Worm (Caenorhabditis elegans): ENCODE data around the gene mau-8.

The mau-8 gene

ce11 chrIV:13386903-13387302 is 9.1 kb downstream of the mau-8 start, which contains the start of gene lsm-3:
Gene lsm-3, plus strand, starts transcription at chrIV:13387203.
- no peak for TF ChIP-seq sptf-1 (tag; optimal IDR thresholded peaks at IDR 0.05)
- TF ChIP-seq M03D4.4 (tag; optimal IDR thresholded peaks at IDR 0.05) = no peak
- no peak for TF ChIP-seq elt-1 (tag; optimal IDR thresholded peaks at IDR 0.05; ENCODE audit: borderline replicate concordance, insufficient read depth)
- TF ChIP-seq ceh-83 (GFP tag; optimal IDR thresholded peaks at IDR 0.05) = no peak
- TF ChIP-seq mls-2 (tag; optimal IDR thresholded peaks at IDR 0.05) = no peak
- TF ChIP-seq mep-1 (tag; optimal IDR thresholded peaks at IDR 0.05) = no peak
- no peak for TF ChIP-seq pha-4 (tag; optimal IDR thresholded peaks at IDR 0.05)
- TF ChIP-seq nhr-2 (tag; optimal IDR thresholded peaks at IDR 0.05) = no peak
- TF ChIP-seq lin-32 (GFP tag; optimal IDR thresholded peaks at IDR 0.05) = no peak
- no peak for TF ChIP-seq sem-2 (GFP tag; optimal IDR thresholded peaks at IDR 0.05)
- TF ChIP-seq blmp-1 (tag; optimal IDR thresholded peaks at IDR 0.05) = no peak
- no peak for TF ChIP-seq nhr-76 (tag; optimal IDR thresholded peaks at IDR 0.05)
- TF ChIP-seq unc-120 (tag; optimal IDR thresholded peaks at IDR 0.05; ENCODE audit: poor library complexity, severe bottlenecking) = no peak
- no peak for TF ChIP-seq unc-62 (GFP tag; optimal IDR thresholded peaks at IDR 0.05)
- no peak for TF ChIP-seq ham-2 (GFP tag; optimal IDR thresholded peaks at IDR 0.05)
- no peak for TF ChIP-seq lin-13 (tag; optimal IDR thresholded peaks at IDR 0.05)
- TF ChIP-seq hlh-1 (tag; optimal IDR thresholded peaks at IDR 0.05) = no peak
- TF ChIP-seq nhr-237 (tag; optimal IDR thresholded peaks at IDR 0.05) = no peak
- no peak for TF ChIP-seq drap-1 (GFP tag; optimal IDR thresholded peaks at IDR 0.05)

DNA sequence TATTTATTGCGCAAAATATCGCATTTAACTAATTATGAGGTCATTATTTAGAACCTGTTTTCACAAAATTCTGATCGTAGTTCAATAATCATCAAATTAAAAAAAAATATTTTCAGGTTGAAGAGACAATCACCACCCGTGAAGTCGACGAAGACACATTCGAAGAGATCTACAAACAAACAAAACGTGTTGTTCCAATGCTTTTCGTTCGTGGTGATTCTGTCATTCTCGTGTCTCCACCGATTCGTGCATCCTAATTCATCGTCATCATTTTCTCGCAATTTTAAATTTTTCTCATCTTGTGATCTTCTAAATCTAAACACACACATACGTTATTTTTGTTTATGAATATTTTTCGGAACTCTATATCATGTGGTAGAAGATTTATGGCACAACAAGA is 11.0 kb downstream of the mau-8 start:
- TF ChIP-seq hlh-1 (tag; optimal IDR thresholded peaks at IDR 0.05) (no peak), lin-32 (GFP tag; optimal IDR thresholded peaks at IDR 0.05) (no peak), unc-120 (tag; optimal IDR thresholded peaks at IDR 0.05; ENCODE audit: poor library complexity, severe bottlenecking) (no peak), M03D4.4 (tag; optimal IDR thresholded peaks at IDR 0.05) (no peak), elt-3 (tag; optimal IDR thresholded peaks at IDR 0.05) (no peak), snpc-4 (tag; optimal IDR thresholded peaks at IDR 0.05) (no peak), nhr-237 (tag; optimal IDR thresholded peaks at IDR 0.05) (peak; percentile 3), tbx-8 (GFP tag; optimal IDR thresholded peaks at IDR 0.05) (no peak)

ce11 chrIV:13389237-13389636 is 11.4 kb downstream of the mau-8 start:
- no peak for TF ChIP-seq ceh-83 (GFP tag; optimal IDR thresholded peaks at IDR 0.05)
- TF ChIP-seq M03D4.4 (tag; optimal IDR thresholded peaks at IDR 0.05) = no peak
- no peak for TF ChIP-seq mls-2 (tag; optimal IDR thresholded peaks at IDR 0.05)
- TF ChIP-seq unc-120 (tag; optimal IDR thresholded peaks at IDR 0.05; ENCODE audit: poor library complexity, severe bottlenecking) = no peak
- TF ChIP-seq mep-1 (tag; optimal IDR thresholded peaks at IDR 0.05) = no peak
- no peak for TF ChIP-seq drap-1 (GFP tag; optimal IDR thresholded peaks at IDR 0.05)
- no peak for TF ChIP-seq lsy-2 (tag; optimal IDR thresholded peaks at IDR 0.05)
- TF ChIP-seq cnd-1 (tag; optimal IDR thresholded peaks at IDR 0.05) = no peak
- no peak for TF ChIP-seq mab-5 (tag; optimal IDR thresholded peaks at IDR 0.05)
- no peak for TF ChIP-seq sem-2 (GFP tag; optimal IDR thresholded peaks at IDR 0.05)
- TF ChIP-seq nhr-76 (tag; optimal IDR thresholded peaks at IDR 0.05) = no peak

DNA sequence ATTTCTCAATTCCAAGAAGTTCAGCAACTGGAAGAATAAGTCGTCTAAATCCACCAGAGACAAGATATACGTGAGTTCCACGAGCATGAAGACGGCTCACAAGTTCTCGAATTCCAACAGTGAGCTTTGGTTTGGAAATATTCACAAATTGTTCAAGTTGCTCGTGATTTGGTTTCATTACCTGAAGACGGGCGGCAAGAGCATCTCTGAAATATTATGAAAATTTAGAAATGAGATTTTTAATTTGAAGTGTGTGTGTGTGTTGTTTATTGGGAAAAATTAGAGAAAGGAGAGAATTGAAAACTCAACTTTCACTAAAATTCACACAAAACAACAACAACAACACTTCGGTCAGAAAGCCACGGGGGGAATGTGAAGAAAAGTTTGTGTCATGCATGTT is 13.0 kb downstream of the mau-8 start:
- TF ChIP-seq M03D4.4 (tag; optimal IDR thresholded peaks at IDR 0.05) = no peak
- TF ChIP-seq mls-2 (tag; optimal IDR thresholded peaks at IDR 0.05) = no peak
- TF ChIP-seq ceh-83 (GFP tag; optimal IDR thresholded peaks at IDR 0.05) = no peak
- no peak for TF ChIP-seq ham-2 (GFP tag; optimal IDR thresholded peaks at IDR 0.05)
- no peak for TF ChIP-seq hlh-1 (tag; optimal IDR thresholded peaks at IDR 0.05)
- TF ChIP-seq zip-8 (tag; optimal IDR thresholded peaks at IDR 0.05) = no peak
- TF ChIP-seq ces-1 (GFP tag; optimal IDR thresholded peaks at IDR 0.05) = no peak
- no peak for TF ChIP-seq elt-3 (tag; optimal IDR thresholded peaks at IDR 0.05)
- no peak for TF ChIP-seq ceh-39 (tag; optimal IDR thresholded peaks at IDR 0.05)
- no peak for TF ChIP-seq nhr-237 (tag; optimal IDR thresholded peaks at IDR 0.05)
- TF ChIP-seq unc-39 (tag; optimal IDR thresholded peaks at IDR 0.05) = no peak
- TF ChIP-seq tbx-8 (GFP tag; optimal IDR thresholded peaks at IDR 0.05) = no peak
- no peak for TF ChIP-seq pha-4 (tag; optimal IDR thresholded peaks at IDR 0.05)

ce11 chrIV:13392230-13392629 is 14.4 kb downstream of the mau-8 start:
- no peak for TF ChIP-seq unc-120 (tag; optimal IDR thresholded peaks at IDR 0.05; ENCODE audit: poor library complexity, severe bottlenecking)
- TF ChIP-seq zip-8 (tag; optimal IDR thresholded peaks at IDR 0.05) = no peak
- no peak for TF ChIP-seq ces-1 (GFP tag; optimal IDR thresholded peaks at IDR 0.05)
- TF ChIP-seq tbx-8 (GFP tag; optimal IDR thresholded peaks at IDR 0.05) = no peak
- no peak for TF ChIP-seq nhr-28 (tag; optimal IDR thresholded peaks at IDR 0.05)
- TF ChIP-seq snpc-4 (tag; optimal IDR thresholded peaks at IDR 0.05) = no peak
- no peak for TF ChIP-seq sem-2 (GFP tag; optimal IDR thresholded peaks at IDR 0.05)
- TF ChIP-seq nhr-12 (tag; optimal IDR thresholded peaks at IDR 0.05) = no peak
- TF ChIP-seq cnd-1 (tag; optimal IDR thresholded peaks at IDR 0.05) = no peak
- TF ChIP-seq sptf-1 (tag; optimal IDR thresholded peaks at IDR 0.05) = no peak
